Worm (Caenorhabditis elegans): Measurements from ENCODE around the gene frk-1.

- TF ChIP-seq mep-1 (tag; optimal IDR thresholded peaks at IDR 0.05) (no peak), unc-39 (tag; optimal IDR thresholded peaks at IDR 0.05) (no peak), bed-3 (GFP tag; optimal IDR thresholded peaks at IDR 0.05) (no peak), snpc-4 (tag; optimal IDR thresholded peaks at IDR 0.05) (no peak), ceh-39 (tag; optimal IDR thresholded peaks at IDR 0.05) (no peak), nhr-28 (tag; optimal IDR thresholded peaks at IDR 0.05) (no peak), ces-1 (GFP tag; optimal IDR thresholded peaks at IDR 0.05) (no peak)
Measured at ce11 chrIV:10048268-10048667, 5.3 kb downstream of the frk-1 start.
